Worm (Caenorhabditis elegans) whole organism, L3 larva: Measurements from ENCODE around the gene enpp-1.

Experiments
- R02D3.7 ChIP-seq: fragments of 150-350 bp; optimal IDR thresholded peaks from 2 replicates; lab custom pipeline; 2014; ENCODE audit warnings: missing biosample characterization, missing genetic modification characterization
- ceh-16 ChIP-seq: sonication (generic microtip); optimal IDR thresholded peaks from 2 replicates; lab custom pipeline; 2017; ENCODE audit warnings: missing biosample characterization, missing genetic modification characterization
- ztf-11 ChIP-seq: fragments of 150-350 bp; optimal IDR thresholded peaks from 2 replicates; lab custom pipeline; 2014; ENCODE audit warnings: missing biosample characterization, missing genetic modification characterization

ce11 chrV:12158377-12158776, 27.1 kb downstream of the enpp-1 start:
- TF ChIP-seq ceh-16 (tag; lab: Kevin White, UChicago): no peak
- no peak for TF ChIP-seq ztf-11 (tag; lab: Kevin White, UChicago)
- no peak for TF ChIP-seq R02D3.7
